Worm (Caenorhabditis elegans): ENCODE data around the gene nhr-93.
"Not testable (repeated sequence)": the region's sequence is repeated elsewhere in the genome, so short reads cannot be mapped to it uniquely, and the experiment has no call there.

ce11 chrV:3564335-3564734 lies 26.1 kb upstream of the nhr-93 start, which contains the start of gene T24A6.17:
- TF ChIP-seq nhr-12 (tag; optimal IDR thresholded peaks at IDR 0.05); nhr-90 (tag; optimal IDR thresholded peaks at IDR 0.05; ENCODE audit: poor library complexity); unc-62 (GFP tag; optimal IDR thresholded peaks at IDR 0.05); pqm-1 (tag; optimal IDR thresholded peaks at IDR 0.05); nhr-76 (tag; optimal IDR thresholded peaks at IDR 0.05); rnt-1 (tag; optimal IDR thresholded peaks at IDR 0.05); pax-3 (tag; optimal IDR thresholded peaks at IDR 0.05): not testable (repeated sequence)

Measured in whole organism, L1 larva.